Fruit fly (Drosophila melanogaster) whole organism, embryonic: ENCODE data around the gene CG13476.

ENCODE experiments used
- Atf3 ChIP-seq: fragments of 200-800 bp; sonication (Bioruptor generic); optimal IDR thresholded peaks from 3 replicates; lab custom pipeline; 2016; ENCODE audit warnings: missing biosample characterization, missing genetic modification characterization
- Atf6 ChIP-seq: fragments of 200-800 bp; sonication (Bioruptor generic); IDR thresholded peaks from 2 replicates; pipeline ENCODE4 v1.3.6; 2022; ENCODE audit warnings: missing biosample characterization, missing genetic modification characterization
- B-H2 ChIP-seq: fragments of 200-800 bp; sonication (Bioruptor generic); optimal IDR thresholded peaks from 2 replicates; lab custom pipeline; 2018; ENCODE audit warnings: missing biosample characterization, mild to moderate bottlenecking, missing genetic modification characterization
- Bdp1 ChIP-seq: fragments of 200-800 bp; sonication (Bioruptor generic); optimal IDR thresholded peaks from 3 replicates; lab custom pipeline; 2016; ENCODE audit warnings: missing biosample characterization, missing genetic modification characterization
- CG1024 ChIP-seq: fragments of 200-800 bp; sonication (Bioruptor generic); IDR thresholded peaks from 2 replicates; pipeline ENCODE4 v1.3.6; 2022; ENCODE audit warnings: missing biosample characterization, missing genetic modification characterization
- CG10431 ChIP-seq: fragments of 200-800 bp; sonication (Bioruptor generic); optimal IDR thresholded peaks from 3 replicates; lab custom pipeline; 2018; ENCODE audit warnings: missing biosample characterization, mild to moderate bottlenecking, missing genetic modification characterization
- CG10654 ChIP-seq: fragments of 200-800 bp; sonication (Bioruptor generic); optimal IDR thresholded peaks from 2 replicates; lab custom pipeline; 2016; ENCODE audit warnings: missing biosample characterization, missing genetic modification characterization
- CG11560 ChIP-seq: fragments of 200-800 bp; sonication (Bioruptor generic); IDR thresholded peaks from 3 replicates; pipeline ENCODE4 v1.3.6; 2022; ENCODE audit warnings: missing biosample characterization, missing genetic modification characterization
- CG11696 ChIP-seq: fragments of 200-800 bp; sonication (Bioruptor generic); IDR thresholded peaks from 2 replicates; pipeline ENCODE4 v1.3.6; 2022; ENCODE audit warnings: missing biosample characterization, missing genetic modification characterization
- CG13624 ChIP-seq: fragments of 200-800 bp; sonication (Bioruptor generic); optimal IDR thresholded peaks from 2 replicates; lab custom pipeline; 2016; ENCODE audit warnings: missing biosample characterization, missing genetic modification characterization
- CG15011 ChIP-seq: fragments of 200-800 bp; sonication (Bioruptor generic); optimal IDR thresholded peaks from 3 replicates; lab custom pipeline; 2018; ENCODE audit warnings: missing biosample characterization, mild to moderate bottlenecking, missing genetic modification characterization
- CG1529 ChIP-seq: fragments of 200-800 bp; sonication (Bioruptor generic); optimal IDR thresholded peaks from 3 replicates; lab custom pipeline; 2018; ENCODE audit warnings: missing biosample characterization, missing genetic modification characterization
- CG17802 ChIP-seq: fragments of 200-800 bp; sonication (Bioruptor generic); optimal IDR thresholded peaks from 2 replicates; lab custom pipeline; 2018; ENCODE audit warnings: missing biosample characterization, mild to moderate bottlenecking, missing genetic modification characterization, moderate library complexity
- CG3065 ChIP-seq: fragments of 200-800 bp; sonication (Bioruptor generic); optimal IDR thresholded peaks from 2 replicates; lab custom pipeline; 2016; ENCODE audit warnings: missing biosample characterization, missing genetic modification characterization
- CG32767 ChIP-seq: fragments of 200-800 bp; sonication (Bioruptor generic); IDR thresholded peaks from 2 replicates; pipeline ENCODE4 v1.3.6; 2022; ENCODE audit warnings: missing biosample characterization, missing genetic modification characterization
- CG34224 ChIP-seq: fragments of 200-800 bp; sonication (Bioruptor generic); IDR thresholded peaks from 3 replicates; pipeline ENCODE4 v1.3.6; 2022; ENCODE audit warnings: missing biosample characterization, missing genetic modification characterization; ENCODE audit not compliant: partially characterized antibody
- CG6254 ChIP-seq: fragments of 200-800 bp; sonication (Bioruptor generic); optimal IDR thresholded peaks from 3 replicates; lab custom pipeline; 2017; ENCODE audit warnings: mild to moderate bottlenecking, missing biosample characterization, missing genetic modification reagents, missing genetic modification characterization
- CG7271 ChIP-seq: fragments of 200-800 bp; sonication (Bioruptor generic); optimal IDR thresholded peaks from 2 replicates; lab custom pipeline; 2018; ENCODE audit warnings: missing biosample characterization, mild to moderate bottlenecking, missing genetic modification characterization, moderate library complexity
- CG9609 ChIP-seq: fragments of 200-800 bp; sonication (Bioruptor generic); optimal IDR thresholded peaks from 3 replicates; lab custom pipeline; 2016; ENCODE audit warnings: missing biosample characterization, missing genetic modification characterization
- CG9797 ChIP-seq: fragments of 200-800 bp; sonication (Bioruptor generic); optimal IDR thresholded peaks from 3 replicates; lab custom pipeline; 2018; ENCODE audit warnings: missing biosample characterization, mild to moderate bottlenecking, missing genetic modification characterization
- Chrac-16 ChIP-seq: fragments of 200-800 bp; sonication (Bioruptor generic); optimal IDR thresholded peaks from 3 replicates; lab custom pipeline; 2016; ENCODE audit warnings: missing biosample characterization, missing genetic modification characterization
- Dek ChIP-seq: fragments of 200-800 bp; sonication (Bioruptor generic); optimal IDR thresholded peaks from 3 replicates; lab custom pipeline; 2019; ENCODE audit warnings: missing biosample characterization, mild to moderate bottlenecking, missing genetic modification characterization, moderate library complexity
- Doc2 ChIP-seq: fragments of 200-800 bp; sonication (Bioruptor generic); IDR thresholded peaks from 2 replicates; pipeline ENCODE4 v1.3.6; 2022; ENCODE audit warnings: missing biosample characterization, missing genetic modification characterization
- Eip74EF ChIP-seq, 2 experiments: fragments of 200-800 bp in 1 of 2; fragments of >200 bp in 1 of 2; sonication (Bioruptor generic) in 1 of 2; optimal IDR thresholded peaks; 2 replicates each; lab custom pipeline; 2017 to 2019; ENCODE audit warnings: missing biosample characterization in 2 of 2, missing genetic modification characterization in 2 of 2, mild to moderate bottlenecking in 1 of 2, moderate library complexity in 1 of 2
- Gug ChIP-seq: fragments of 200-800 bp; sonication (Bioruptor generic); IDR thresholded peaks from 4 replicates; pipeline ENCODE4 v1.3.6; 2022; ENCODE audit warnings: missing biosample characterization, missing genetic modification characterization
- Hand ChIP-seq: fragments of 200-800 bp; sonication (Bioruptor generic); optimal IDR thresholded peaks from 2 replicates; lab custom pipeline; 2017; ENCODE audit warnings: mild to moderate bottlenecking, missing biosample characterization, missing genetic modification reagents, missing genetic modification characterization
- Hey ChIP-seq: fragments of 200-800 bp; sonication (Bioruptor generic); optimal IDR thresholded peaks from 3 replicates; lab custom pipeline; 2018; ENCODE audit warnings: missing biosample characterization, mild to moderate bottlenecking, missing genetic modification characterization
- Lpt ChIP-seq: fragments of >200 bp; optimal IDR thresholded peaks from 2 replicates; lab custom pipeline; 2018; ENCODE audit warnings: missing biosample characterization, missing genetic modification characterization
- Mes4 ChIP-seq: fragments of 200-800 bp; sonication (Bioruptor generic); optimal IDR thresholded peaks from 2 replicates; lab custom pipeline; 2016; ENCODE audit warnings: missing biosample characterization, missing genetic modification characterization
- Neu2 ChIP-seq: fragments of 200-800 bp; sonication (Bioruptor generic); optimal IDR thresholded peaks from 3 replicates; lab custom pipeline; 2016; ENCODE audit warnings: missing biosample characterization, missing genetic modification characterization, borderline replicate concordance
- NfI ChIP-seq: fragments of 200-800 bp; sonication (Bioruptor generic); optimal IDR thresholded peaks from 3 replicates; lab custom pipeline; 2018; ENCODE audit warnings: missing biosample characterization, mild to moderate bottlenecking, missing genetic modification characterization, moderate library complexity
- Opbp ChIP-seq: fragments of 200-800 bp; sonication (Bioruptor generic); IDR thresholded peaks from 3 replicates; pipeline ENCODE4 v1.3.6; 2022; ENCODE audit warnings: missing biosample characterization, missing genetic modification characterization; ENCODE audit not compliant: partially characterized antibody
- Xrp1 ChIP-seq: fragments of 200-800 bp; sonication (Bioruptor generic); IDR thresholded peaks from 2 replicates; pipeline ENCODE4 v1.3.6; 2022; ENCODE audit warnings: missing biosample characterization, missing genetic modification characterization
- abd-A ChIP-seq: fragments of 200-800 bp; sonication (Bioruptor generic); optimal IDR thresholded peaks from 3 replicates; lab custom pipeline; 2019; ENCODE audit warnings: missing biosample characterization, mild to moderate bottlenecking, missing genetic modification characterization, moderate library complexity
- ase ChIP-seq: fragments of 200-800 bp; sonication (Bioruptor generic); IDR thresholded peaks from 3 replicates; pipeline ENCODE4 v1.3.6; 2022; ENCODE audit warnings: missing biosample characterization, missing genetic modification characterization
- ato ChIP-seq: fragments of 200-800 bp; sonication (Bioruptor generic); IDR thresholded peaks from 2 replicates; pipeline ENCODE4 v1.3.6; 2022; ENCODE audit warnings: missing biosample characterization, missing genetic modification characterization; ENCODE audit not compliant: partially characterized antibody
- az2 ChIP-seq: fragments of 200-800 bp; sonication (Bioruptor generic); optimal IDR thresholded peaks from 3 replicates; lab custom pipeline; 2016; ENCODE audit warnings: missing biosample characterization, missing genetic modification characterization
- cg ChIP-seq: fragments of 200-800 bp; sonication (Bioruptor generic); optimal IDR thresholded peaks from 3 replicates; lab custom pipeline; 2019; ENCODE audit warnings: missing biosample characterization, mild to moderate bottlenecking, missing genetic modification characterization, moderate library complexity
- chn ChIP-seq: fragments of 200-800 bp; sonication (Bioruptor generic); optimal IDR thresholded peaks from 2 replicates; lab custom pipeline; 2016; ENCODE audit warnings: missing biosample characterization, missing genetic modification characterization
- fd102C ChIP-seq: fragments of 200-800 bp; sonication (Bioruptor generic); optimal IDR thresholded peaks from 2 replicates; lab custom pipeline; 2018; ENCODE audit warnings: missing biosample characterization, mild to moderate bottlenecking, missing genetic modification characterization, moderate library complexity
- fru ChIP-seq: fragments of >200 bp; optimal IDR thresholded peaks from 2 replicates; lab custom pipeline; 2017
- gce ChIP-seq: fragments of 200-800 bp; sonication (Bioruptor generic); IDR thresholded peaks from 3 replicates; pipeline ENCODE4 v1.3.6; 2022; ENCODE audit warnings: missing biosample characterization, missing genetic modification characterization
- grau ChIP-seq: fragments of 200-800 bp; optimal IDR thresholded peaks from 3 replicates; lab custom pipeline; 2019; ENCODE audit warnings: missing biosample characterization, mild to moderate bottlenecking, missing genetic modification characterization, moderate library complexity
- nmo ChIP-seq: fragments of 200-800 bp; sonication (Bioruptor generic); optimal IDR thresholded peaks from 2 replicates; lab custom pipeline; 2018; ENCODE audit warnings: missing biosample characterization, mild to moderate bottlenecking, missing genetic modification characterization, moderate library complexity
- ranshi ChIP-seq: fragments of 200-800 bp; sonication (Bioruptor generic); IDR thresholded peaks from 2 replicates; pipeline ENCODE4 v1.3.6; 2022; ENCODE audit warnings: missing biosample characterization, missing genetic modification characterization
- repo ChIP-seq: fragments of 200-800 bp; sonication (Bioruptor generic); optimal IDR thresholded peaks from 2 replicates; lab custom pipeline; 2016; ENCODE audit warnings: missing biosample characterization, missing genetic modification characterization
- sens-2 ChIP-seq: fragments of 200-800 bp; sonication (Bioruptor generic); IDR thresholded peaks from 2 replicates; pipeline ENCODE4 v1.3.6; 2022; ENCODE audit warnings: missing biosample characterization, missing genetic modification characterization
- tna ChIP-seq: fragments of 200-800 bp; sonication (Bioruptor generic); IDR thresholded peaks from 2 replicates; pipeline ENCODE4 v1.3.6; 2022; ENCODE audit warnings: missing biosample characterization, missing genetic modification characterization; ENCODE audit not compliant: partially characterized antibody
- unpg ChIP-seq: fragments of 200-800 bp; sonication (Bioruptor generic); optimal IDR thresholded peaks from 3 replicates; lab custom pipeline; 2018; ENCODE audit warnings: missing biosample characterization, mild to moderate bottlenecking, missing genetic modification characterization, moderate library complexity
- vnd ChIP-seq: fragments of 200-800 bp; sonication (Bioruptor generic); IDR thresholded peaks from 3 replicates; pipeline ENCODE4 v1.3.6; 2022; ENCODE audit warnings: missing biosample characterization, missing genetic modification characterization; ENCODE audit not compliant: partially characterized antibody

CG13476 gene

dm6 chr3L:14672387-14673110, 32.7 kb upstream of the CG13476 start, which contains the start of the genes CG43121 and ome (continued):
- TF ChIP-seq Eip74EF (GFP tag; optimal IDR thresholded peaks at IDR 0.05; lab: Kevin White, UChicago) (peak in 1 of 2 experiments; percentile 26), Hey (no peak), Atf3 (no peak), vnd (GFP tag; lab: Robert Waterston, UW) (no peak), tna (no peak), CG7271 (tag; lab: Kevin White, UChicago) (no peak), ase (GFP tag; lab: Robert Waterston, UW) (no peak), CG10654 (GFP tag; lab: Kevin White, UChicago) (no peak), grau (tag; lab: Kevin White, UChicago) (no peak), ato (GFP tag; lab: Robert Waterston, UW) (no peak), CG9797 (GFP tag; lab: Kevin White, UChicago) (no peak), CG9609 (GFP tag; lab: Kevin White, UChicago) (no peak), CG6254 (GFP tag; lab: Kevin White, UChicago) (no peak), Xrp1 (GFP tag; lab: Robert Waterston, UW) (peak; percentile 29; the same call in 1 of the 2 replicates), Gug (no peak), unpg (peak; percentile 22), CG17802 (tag; lab: Kevin White, UChicago) (no peak), CG32767 (GFP tag; lab: Robert Waterston, UW) (no peak), Mes4 (GFP tag; lab: Kevin White, UChicago) (no peak), nmo (GFP tag; lab: Kevin White, UChicago) (no peak), fd102C (no peak), CG1024 (GFP tag; lab: Robert Waterston, UW) (no peak), abd-A (tag; lab: Kevin White, UChicago) (no peak), sens-2 (GFP tag; lab: Robert Waterston, UW) (0 out of 2 replicates have a peak, but pooled peaks have one; percentile 17), az2 (GFP tag; lab: Kevin White, UChicago) (peak; percentile 12), Bdp1 (GFP tag; lab: Kevin White, UChicago) (peak; percentile 20), CG15011 (GFP tag; lab: Kevin White, UChicago) (no peak), Opbp (GFP tag; lab: Robert Waterston, UW) (peak; percentile 46; the same call in 1 of the 3 replicates), cg (no peak), B-H2 (no peak), ranshi (GFP tag; lab: Robert Waterston, UW) (no peak), Chrac-16 (no peak), Hand (no peak), NfI (GFP tag; lab: Kevin White, UChicago) (peak; percentile 11), Dek (tag; lab: Kevin White, UChicago) (no peak), CG13624 (GFP tag; lab: Kevin White, UChicago) (peak; percentile 12), Doc2 (GFP tag; lab: Robert Waterston, UW) (no peak), CG34224 (GFP tag; lab: Robert Waterston, UW) (no peak), Neu2 (no peak), CG10431 (GFP tag; lab: Kevin White, UChicago) (no peak), CG11696 (no peak), Atf6 (GFP tag; lab: Robert Waterston, UW) (peak; percentile 62), CG1529 (GFP tag; lab: Kevin White, UChicago) (peak; percentile 5), chn (GFP tag; lab: Kevin White, UChicago) (no peak), repo (no peak), CG11560 (tag; lab: Robert Waterston, UW) (no peak), CG3065 (GFP tag; lab: Kevin White, UChicago) (no peak), gce (GFP tag; lab: Robert Waterston, UW) (no peak), fru (lab: Kevin White, UChicago) (no peak), Lpt (GFP tag; lab: Kevin White, UChicago) (no peak)
